Fruit fly (Drosophila melanogaster): ENCODE data around the gene SmydA-3.
A peak's percentile ranks its signal among the peaks of the same experiment; 100 is the strongest.

Gene SmydA-3

dm6 chr2L:10800877-10801719 is 48.8 kb upstream of the SmydA-3 start, which contains the start of gene CG31869 (continued):
- no peak for TF ChIP-seq CG18764 (GFP tag; optimal IDR thresholded peaks at IDR 0.05)
- TF ChIP-seq CG1024 (GFP tag; IDR thresholded peaks at IDR 0.05): no peak
- no peak for TF ChIP-seq CG16863 (GFP tag; optimal IDR thresholded peaks at IDR 0.05)
- no peak for TF ChIP-seq usp (GFP tag; optimal IDR thresholded peaks at IDR 0.05)
- TF ChIP-seq CG6813 (GFP tag; optimal IDR thresholded peaks at IDR 0.05): no peak
- TF ChIP-seq pan (optimal IDR thresholded peaks at IDR 0.05): no peak
- peak in 1 of 2 experiments; percentile 58 for TF ChIP-seq pan (GFP tag; optimal IDR thresholded peaks at IDR 0.05 in 1 of 2, IDR thresholded peaks at IDR 0.05 in 1 of 2)
- no peak for TF ChIP-seq GATAe (GFP tag; conservative IDR thresholded peaks at IDR 0.05)
- no peak for TF ChIP-seq Antp (GFP tag; optimal IDR thresholded peaks at IDR 0.05)
- TF ChIP-seq Sry-δ (GFP tag; optimal IDR thresholded peaks at IDR 0.05): no peak
- no peak for TF ChIP-seq cg (GFP tag; optimal IDR thresholded peaks at IDR 0.05)
- TF ChIP-seq grn (GFP tag; optimal IDR thresholded peaks at IDR 0.05): no peak
- TF ChIP-seq CG14860 (GFP tag; IDR thresholded peaks at IDR 0.05; ENCODE audit: partially characterized antibody): no peak
- no peak for TF ChIP-seq CG10209 (GFP tag; optimal IDR thresholded peaks at IDR 0.05)
- no peak for TF ChIP-seq tx (GFP tag; optimal IDR thresholded peaks at IDR 0.05)
- no peak for TF ChIP-seq tll (GFP tag; optimal IDR thresholded peaks at IDR 0.05)
- TF ChIP-seq CG11695 (GFP tag; IDR thresholded peaks at IDR 0.05): no peak
- no peak for TF ChIP-seq abd-A (tag; optimal IDR thresholded peaks at IDR 0.05)
- no peak for TF ChIP-seq CG14710 (tag; optimal IDR thresholded peaks at IDR 0.05)
- no peak for TF ChIP-seq pb (GFP tag; optimal IDR thresholded peaks at IDR 0.05)
- TF ChIP-seq CG31388 (GFP tag; optimal IDR thresholded peaks at IDR 0.05): no peak
- TF ChIP-seq D19B (GFP tag; optimal IDR thresholded peaks at IDR 0.05): no peak
- TF ChIP-seq Pdp1 (GFP tag; optimal IDR thresholded peaks at IDR 0.05): no peak
- TF ChIP-seq CG1529 (GFP tag; optimal IDR thresholded peaks at IDR 0.05): no peak
- no peak for TF ChIP-seq sima (GFP tag; optimal IDR thresholded peaks at IDR 0.05)
- no peak for TF ChIP-seq kah (GFP tag; optimal IDR thresholded peaks at IDR 0.05)
- no peak for TF ChIP-seq pros (GFP tag; optimal IDR thresholded peaks at IDR 0.05)
- no peak for TF ChIP-seq bab2 (GFP tag; optimal IDR thresholded peaks at IDR 0.05)
- no peak for TF ChIP-seq CG12219 (GFP tag; optimal IDR thresholded peaks at IDR 0.05)
- TF ChIP-seq dmrt11E (tag; optimal IDR thresholded peaks at IDR 0.05): no peak
- TF ChIP-seq ATbp (GFP tag; optimal IDR thresholded peaks at IDR 0.05): no peak
- no peak for TF ChIP-seq CG18599 (GFP tag; optimal IDR thresholded peaks at IDR 0.05)
- TF ChIP-seq Side (GFP tag; optimal IDR thresholded peaks at IDR 0.05): no peak
- TF ChIP-seq lab (GFP tag; optimal IDR thresholded peaks at IDR 0.05): no peak
- no peak for TF ChIP-seq gro (GFP tag; optimal IDR thresholded peaks at IDR 0.05)
- TF ChIP-seq fru (optimal IDR thresholded peaks at IDR 0.05): no peak
- no peak for TF ChIP-seq ERR (GFP tag; optimal IDR thresholded peaks at IDR 0.05)
- no peak for TF ChIP-seq CG17359 (tag; optimal IDR thresholded peaks at IDR 0.05)
- no peak for TF ChIP-seq CG6654 (GFP tag; optimal IDR thresholded peaks at IDR 0.05)
- TF ChIP-seq bbx (GFP tag; IDR thresholded peaks at IDR 0.05; ENCODE audit: partially characterized antibody): no peak
- no peak for TF ChIP-seq Mad (GFP tag; optimal IDR thresholded peaks at IDR 0.05)
- TF ChIP-seq ind (GFP tag; optimal IDR thresholded peaks at IDR 0.05): peak; percentile 3
- TF ChIP-seq p53 (GFP tag; optimal IDR thresholded peaks at IDR 0.05): no peak
- TF ChIP-seq HLH54F (GFP tag; optimal IDR thresholded peaks at IDR 0.05): no peak
- peak; percentile 98 for TF ChIP-seq CG5180 (GFP tag; optimal IDR thresholded peaks at IDR 0.05)
- no peak for TF ChIP-seq her (GFP tag; optimal IDR thresholded peaks at IDR 0.05)
- TF ChIP-seq CG12155 (GFP tag; optimal IDR thresholded peaks at IDR 0.05): no peak
- TF ChIP-seq CG6272 (GFP tag; IDR thresholded peaks at IDR 0.05): no peak
- TF ChIP-seq CoRest (tag; optimal IDR thresholded peaks at IDR 0.05): no peak
- TF ChIP-seq Camta (GFP tag; optimal IDR thresholded peaks at IDR 0.05): no peak

Data from whole organism, embryonic.